Fruit fly (Drosophila melanogaster): ENCODE results near the gene hoe1.
A peak's percentile ranks its signal among the peaks of the same experiment; 100 is the strongest.

The hoe1 gene

dm6 chr2L:4976988-4977551, 44.9 kb upstream of the hoe1 start, which contains the start of the genes Gmd and CG3792:
TSS of gene Gmd (minus strand) at chr2L:4977023.
TSS of gene CG3792 (plus strand) at chr2L:4977312.
- TF ChIP-seq CG4424 (GFP tag; optimal IDR thresholded peaks at IDR 0.05) (peak; percentile 97), ems (GFP tag; optimal IDR thresholded peaks at IDR 0.05) (peak; percentile 91), Nf-YB (GFP tag; optimal IDR thresholded peaks at IDR 0.05) (peak; percentile 82), CG4360 (GFP tag; IDR thresholded peaks at IDR 0.05) (peak; percentile 70), ERR (GFP tag; optimal IDR thresholded peaks at IDR 0.05) (peak; percentile 90), bowl (GFP tag; IDR thresholded peaks at IDR 0.05) (peak; percentile 89), unpg (GFP tag; optimal IDR thresholded peaks at IDR 0.05) (peak; percentile 96), insv (GFP tag; optimal IDR thresholded peaks at IDR 0.05) (peak in 1 of 2 experiments; percentile 77), GATAe (GFP tag; conservative IDR thresholded peaks at IDR 0.05) (peak; percentile 90), CG10979 (tag; optimal IDR thresholded peaks at IDR 0.05) (peak; percentile 92), stwl (tag; optimal IDR thresholded peaks at IDR 0.05) (peak; percentile 96), dan (GFP tag; IDR thresholded peaks at IDR 0.05) (peak; percentile 85), CG17186 (GFP tag; optimal IDR thresholded peaks at IDR 0.05) (peak; percentile 63), CG15269 (tag; optimal IDR thresholded peaks at IDR 0.05) (no peak), bigmax (GFP tag; optimal IDR thresholded peaks at IDR 0.05) (no peak), CG10147 (GFP tag; optimal IDR thresholded peaks at IDR 0.05) (peak; percentile 94), lov (optimal IDR thresholded peaks at IDR 0.05) (no peak), lov (GFP tag; IDR thresholded peaks at IDR 0.05) (peak; percentile 76; the same call in 2 of the 3 replicates), CHES-1-like (GFP tag; optimal IDR thresholded peaks at IDR 0.05) (peak; percentile 92), jumu (GFP tag; optimal IDR thresholded peaks at IDR 0.05) (peak; percentile 95), wdn (GFP tag; IDR thresholded peaks at IDR 0.05) (peak; percentile 94), ssp (GFP tag; IDR thresholded peaks at IDR 0.05) (peak; percentile 91), CG9817 (tag; optimal IDR thresholded peaks at IDR 0.05) (peak; percentile 92), CG4707 (GFP tag; optimal IDR thresholded peaks at IDR 0.05) (peak; percentile 95), ttk (GFP tag; IDR thresholded peaks at IDR 0.05) (peak; percentile 92), Dbx (GFP tag; IDR thresholded peaks at IDR 0.05) (peak; percentile 97), cwo (GFP tag; optimal IDR thresholded peaks at IDR 0.05) (peak; percentile 93), pb (GFP tag; optimal IDR thresholded peaks at IDR 0.05) (peak; percentile 86), MESR4 (GFP tag; optimal IDR thresholded peaks at IDR 0.05) (peak; percentile 12), btn (GFP tag; optimal IDR thresholded peaks at IDR 0.05) (peak; percentile 68), CG32767 (GFP tag; IDR thresholded peaks at IDR 0.05) (peak; percentile 95), Pdp1 (GFP tag; optimal IDR thresholded peaks at IDR 0.05) (peak; percentile 93 to 94), CG12104 (GFP tag; optimal IDR thresholded peaks at IDR 0.05) (peak; percentile 93), E2f2 (GFP tag; IDR thresholded peaks at IDR 0.05) (peak; percentile 81), gsb-n (tag; optimal IDR thresholded peaks at IDR 0.05) (peak; percentile 93), CG3838 (GFP tag; optimal IDR thresholded peaks at IDR 0.05) (peak; percentile 87), CG18599 (GFP tag; optimal IDR thresholded peaks at IDR 0.05) (peak; percentile 96), ken (GFP tag; IDR thresholded peaks at IDR 0.05) (peak; percentile 95), Fer2 (tag; optimal IDR thresholded peaks at IDR 0.05) (peak; percentile 92), br (optimal IDR thresholded peaks at IDR 0.05) (no peak), CG18764 (GFP tag; optimal IDR thresholded peaks at IDR 0.05) (peak; percentile 96), CG4404 (GFP tag; IDR thresholded peaks at IDR 0.05) (peak; percentile 96), YL-1 (GFP tag; optimal IDR thresholded peaks at IDR 0.05) (peak; percentile 82), mam (GFP tag; optimal IDR thresholded peaks at IDR 0.05) (peak; percentile 97), caup (GFP tag; optimal IDR thresholded peaks at IDR 0.05; ENCODE audit: severe bottlenecking) (peak; percentile 90), CG31365 (tag; optimal IDR thresholded peaks at IDR 0.05) (peak; percentile 63), Stat92E (GFP tag; optimal IDR thresholded peaks at IDR 0.05) (peak in 1 of 3 experiments; percentile 82), CG17829 (tag; optimal IDR thresholded peaks at IDR 0.05) (peak; percentile 95), tx (GFP tag; optimal IDR thresholded peaks at IDR 0.05) (peak; percentile 94), CG30431 (GFP tag; optimal IDR thresholded peaks at IDR 0.05) (peak; percentile 90)

Measured in whole organism, embryonic.